Worm (Caenorhabditis elegans): ENCODE results near the gene F26D2.14.

DNA sequence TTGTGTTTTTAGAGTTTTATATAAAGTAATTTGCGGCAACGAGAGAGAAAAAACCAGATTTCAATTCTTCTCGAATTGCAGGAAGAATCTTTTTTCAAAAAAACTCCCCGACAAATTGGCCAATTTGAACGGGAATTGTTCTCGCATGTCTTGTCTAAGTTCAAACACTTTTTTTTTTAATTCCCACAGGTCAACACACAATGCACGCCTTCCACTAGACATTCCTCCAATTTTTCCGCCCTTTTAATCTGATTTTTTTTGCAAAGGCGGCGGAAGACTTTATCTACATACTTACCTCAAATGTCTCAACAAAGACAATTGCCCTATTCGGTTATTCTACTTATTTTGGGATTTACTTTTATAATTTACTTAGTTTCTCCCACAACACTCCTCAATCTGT is 28.0 kb upstream of the F26D2.14 start, which contains the start of gene F26D2.3:
- TF ChIP-seq flt-1 (GFP tag; IDR thresholded peaks at IDR 0.05) (no peak), ama-1 (optimal IDR thresholded peaks at IDR 0.05) (no peak), scrt-1 (GFP tag; IDR thresholded peaks at IDR 0.05) (no peak), tbx-11 (GFP tag; IDR thresholded peaks at IDR 0.05) (no peak), ets-7 (tag; optimal IDR thresholded peaks at IDR 0.05) (no peak), sea-1 (GFP tag; conservative IDR thresholded peaks at IDR 0.05) (no peak)
